Worm (Caenorhabditis elegans): ENCODE measurements around the gene ril-1.

ce11 chrV:14562589-14562988 is 38.7 kb upstream of the ril-1 start, which contains the start of gene C53A5.11:
- no peak for TF ChIP-seq pha-4 (tag; optimal IDR thresholded peaks at IDR 0.05)
- TF ChIP-seq nhr-76 (tag; optimal IDR thresholded peaks at IDR 0.05): no peak
- no peak for TF ChIP-seq bed-3 (GFP tag; optimal IDR thresholded peaks at IDR 0.05)
- TF ChIP-seq snpc-4 (tag; optimal IDR thresholded peaks at IDR 0.05): no peak
- TF ChIP-seq elt-3 (tag; optimal IDR thresholded peaks at IDR 0.05): no peak
- TF ChIP-seq ces-1 (GFP tag; optimal IDR thresholded peaks at IDR 0.05): no peak
